Fruit fly (Drosophila melanogaster): Measurements from ENCODE around the gene MsR2.

- no peak for TF ChIP-seq Dll (optimal IDR thresholded peaks at IDR 0.05)
- TF ChIP-seq pan (optimal IDR thresholded peaks at IDR 0.05): no peak
Observed at dm6 chr3L:2282506-2282905, at the start of gene MsR2.
